Worm (Caenorhabditis elegans) whole organism, L2 larva: Measurements from ENCODE around the gene F29B9.1.

Experiments
- C34F6.9 ChIP-seq: fragments of 150-350 bp; optimal IDR thresholded peaks from 2 replicates; lab custom pipeline; 2014; ENCODE audit warnings: missing biosample characterization, missing genetic modification characterization
- F13H6.1 ChIP-seq: sonication (generic microtip); optimal IDR thresholded peaks from 2 replicates; lab custom pipeline; 2016; ENCODE audit warnings: missing genetic modification characterization, missing compliant biosample characterization
- ZK546.5 ChIP-seq: sonication (generic microtip); optimal IDR thresholded peaks from 2 replicates; lab custom pipeline; 2017; ENCODE audit warnings: missing biosample characterization, missing genetic modification characterization
- alr-1 ChIP-seq: fragments of 150-350 bp; optimal IDR thresholded peaks from 2 replicates; lab custom pipeline; 2014; ENCODE audit warnings: missing biosample characterization, missing genetic modification characterization
- aly-2 ChIP-seq: fragments of 150-350 bp; optimal IDR thresholded peaks from 2 replicates; lab custom pipeline; 2014; ENCODE audit warnings: missing biosample characterization, missing genetic modification characterization
- ama-1 ChIP-seq: fragments of 150-350 bp; optimal IDR thresholded peaks from 2 replicates; lab custom pipeline; 2018; ENCODE audit warnings: inconsistent platforms
- blmp-1 ChIP-seq: sonication (generic microtip); optimal IDR thresholded peaks from 2 replicates; lab custom pipeline; 2017; ENCODE audit warnings: missing genetic modification characterization, mild to moderate bottlenecking, missing compliant biosample characterization, antibody characterized with exemption, moderate library complexity; ENCODE audit not compliant: insufficient read depth
- ceh-16 ChIP-seq: fragments of 150-350 bp; optimal IDR thresholded peaks from 2 replicates; lab custom pipeline; 2014; ENCODE audit warnings: missing biosample characterization, missing genetic modification characterization
- ceh-82 ChIP-seq: fragments of 150-350 bp; optimal IDR thresholded peaks from 2 replicates; lab custom pipeline; 2014; ENCODE audit warnings: missing biosample characterization, missing genetic modification characterization
- crh-2 ChIP-seq: sonication (generic microtip); optimal IDR thresholded peaks from 2 replicates; lab custom pipeline; 2017; ENCODE audit warnings: missing biosample characterization, missing genetic modification characterization
- dmd-4 ChIP-seq: sonication (generic microtip); optimal IDR thresholded peaks from 2 replicates; lab custom pipeline; 2017; ENCODE audit warnings: missing biosample characterization, missing genetic modification characterization
- egl-27 ChIP-seq: sonication (generic microtip); optimal IDR thresholded peaks from 3 replicates; lab custom pipeline; 2017; ENCODE audit warnings: missing biosample characterization, missing genetic modification reagents, missing genetic modification characterization
- elt-1 ChIP-seq: fragments of 150-350 bp; optimal IDR thresholded peaks from 2 replicates; lab custom pipeline; 2014; ENCODE audit warnings: missing biosample characterization, missing genetic modification characterization
- elt-3 ChIP-seq: sonication (generic microtip); optimal IDR thresholded peaks from 2 replicates; lab custom pipeline; 2017; ENCODE audit warnings: missing biosample characterization, missing genetic modification characterization
- fos-1 ChIP-seq: fragments of 150-350 bp; optimal IDR thresholded peaks from 2 replicates; lab custom pipeline; 2014; ENCODE audit warnings: missing biosample characterization, missing genetic modification characterization
- gmeb-1 ChIP-seq: fragments of 150-350 bp; optimal IDR thresholded peaks from 2 replicates; lab custom pipeline; 2014; ENCODE audit warnings: missing biosample characterization, missing genetic modification characterization
- lin-11 ChIP-seq: fragments of 150-350 bp; sonication (generic microtip); optimal IDR thresholded peaks from 2 replicates; lab custom pipeline; 2014; ENCODE audit warnings: missing biosample characterization, missing genetic modification characterization, inconsistent platforms, mixed read lengths
- lin-13 ChIP-seq: fragments of 150-350 bp; optimal IDR thresholded peaks from 2 replicates; lab custom pipeline; 2014; ENCODE audit warnings: missing biosample characterization, missing genetic modification reagents, missing genetic modification characterization
- lsy-2 ChIP-seq, 2 experiments: fragments of 150-350 bp in 1 of 2; sonication (generic microtip) in 1 of 2; optimal IDR thresholded peaks; 2 replicates each; lab custom pipeline; 2014 to 2017; ENCODE audit warnings: missing biosample characterization in 2 of 2, missing genetic modification characterization in 2 of 2
- mab-5 ChIP-seq: fragments of 150-350 bp; optimal IDR thresholded peaks from 2 replicates; lab custom pipeline; 2014; ENCODE audit warnings: missing biosample characterization, missing genetic modification characterization
- mdl-1 ChIP-seq, 2 experiments: fragments of 150-350 bp in 1 of 2; sonication (generic microtip) in 1 of 2; optimal IDR thresholded peaks; 2 replicates each; lab custom pipeline; 2017; ENCODE audit warnings: missing biosample characterization in 2 of 2, missing genetic modification characterization in 2 of 2
- nhr-10 ChIP-seq: sonication (generic microtip); optimal IDR thresholded peaks from 2 replicates; lab custom pipeline; 2017; ENCODE audit warnings: missing biosample characterization, missing genetic modification characterization
- nhr-11 ChIP-seq: fragments of 150-350 bp; optimal IDR thresholded peaks from 2 replicates; lab custom pipeline; 2014; ENCODE audit warnings: missing biosample characterization, missing genetic modification characterization
- nhr-12 ChIP-seq: fragments of 150-350 bp; optimal IDR thresholded peaks from 2 replicates; lab custom pipeline; 2014; ENCODE audit warnings: missing biosample characterization, missing genetic modification characterization
- nhr-129 ChIP-seq: fragments of 150-350 bp; optimal IDR thresholded peaks from 2 replicates; lab custom pipeline; 2014; ENCODE audit warnings: missing biosample characterization, missing genetic modification characterization
- nhr-21 ChIP-seq: fragments of 150-350 bp; optimal IDR thresholded peaks from 2 replicates; lab custom pipeline; 2014; ENCODE audit warnings: missing biosample characterization, missing genetic modification characterization
- nhr-237 ChIP-seq: fragments of 150-350 bp; optimal IDR thresholded peaks from 2 replicates; lab custom pipeline; 2014; ENCODE audit warnings: missing biosample characterization, missing genetic modification characterization
- nhr-25 ChIP-seq: fragments of 150-350 bp; sonication (generic microtip); optimal IDR thresholded peaks from 3 replicates; lab custom pipeline; 2014; ENCODE audit warnings: missing biosample characterization, missing genetic modification characterization
- nhr-77 ChIP-seq: fragments of 150-350 bp; optimal IDR thresholded peaks from 2 replicates; lab custom pipeline; 2014; ENCODE audit warnings: missing biosample characterization, missing genetic modification characterization
- skn-1 ChIP-seq: sonication (generic microtip); optimal IDR thresholded peaks from 2 replicates; lab custom pipeline; 2017; ENCODE audit warnings: missing biosample characterization, missing genetic modification characterization
- sma-3 ChIP-seq: sonication (generic microtip); optimal IDR thresholded peaks from 2 replicates; lab custom pipeline; 2016; ENCODE audit warnings: missing genetic modification reagents, missing genetic modification characterization, missing compliant biosample characterization
- sma-9 ChIP-seq, 2 experiments: fragments of 150-350 bp in 1 of 2; sonication (generic microtip) in 1 of 2; optimal IDR thresholded peaks; 2 replicates each; lab custom pipeline; 2014 to 2016; ENCODE audit warnings: missing genetic modification characterization in 2 of 2, mild to moderate bottlenecking in 1 of 2, missing biosample characterization in 1 of 2, missing compliant biosample characterization in 1 of 2, missing genetic modification reagents in 1 of 2, moderate library complexity in 1 of 2
- snpc-4 ChIP-seq: fragments of 150-350 bp; optimal IDR thresholded peaks from 2 replicates; lab custom pipeline; 2014; ENCODE audit warnings: missing biosample characterization, missing genetic modification characterization
- unc-39 ChIP-seq: fragments of 150-350 bp; optimal IDR thresholded peaks from 2 replicates; lab custom pipeline; 2014; ENCODE audit warnings: missing biosample characterization, missing genetic modification characterization
- ztf-1 ChIP-seq: fragments of 200-800 bp; sonication (Bioruptor generic); conservative IDR thresholded peaks from 2 replicates; pipeline ENCODE4 v1.3.6; 2022; ENCODE audit warnings: missing genetic modification characterization, missing compliant biosample characterization

Gene F29B9.1

ce11 chrIV:4655979-4656378 is 9.2 kb upstream of the F29B9.1 start:
- TF ChIP-seq nhr-11 (no peak), fos-1 (no peak), sma-3 (no peak), ZK546.5 (no peak), ama-1 (lab: Kevin White, UChicago) (no peak), F13H6.1 (tag; lab: Kevin White, UChicago) (no peak), ztf-1 (GFP tag; lab: Robert Waterston, UW) (no peak), egl-27 (no peak), sma-9 (GFP tag; optimal IDR thresholded peaks at IDR 0.05; lab: Kevin White, UChicago) (no peak), sma-9 (tag; optimal IDR thresholded peaks at IDR 0.05; lab: Kevin White, UChicago) (no peak), elt-3 (tag; lab: Kevin White, UChicago) (no peak), ceh-82 (tag; lab: Kevin White, UChicago) (no peak), gmeb-1 (tag; lab: Kevin White, UChicago) (no peak)

- TF ChIP-seq skn-1 (no peak), nhr-11 (no peak), ama-1 (lab: Kevin White, UChicago) (no peak), lin-13 (GFP tag; lab: Kevin White, UChicago) (no peak), aly-2 (tag; lab: Kevin White, UChicago) (no peak), elt-3 (tag; lab: Kevin White, UChicago) (no peak), crh-2 (tag; lab: Kevin White, UChicago) (no peak), unc-39 (tag; lab: Kevin White, UChicago) (no peak), nhr-237 (no peak), blmp-1 (tag; lab: Kevin White, UChicago) (no peak), nhr-25 (tag; lab: Kevin White, UChicago) (no peak), alr-1 (no peak), elt-1 (no peak), nhr-129 (tag; lab: Kevin White, UChicago) (no peak), mdl-1 (tag; optimal IDR thresholded peaks at IDR 0.05; lab: Kevin White, UChicago) (no peak), sma-9 (GFP tag; optimal IDR thresholded peaks at IDR 0.05; lab: Kevin White, UChicago) (no peak), sma-9 (tag; optimal IDR thresholded peaks at IDR 0.05; lab: Kevin White, UChicago) (no peak), nhr-10 (tag; lab: Kevin White, UChicago) (no peak), gmeb-1 (tag; lab: Kevin White, UChicago) (no peak), nhr-21 (tag; lab: Kevin White, UChicago) (no peak), C34F6.9 (tag; lab: Kevin White, UChicago) (no peak)
These were observed 8.8 kb upstream of the F29B9.1 start for ce11 chrIV:4656380-4656779.

ce11 chrIV:4657874-4658273 is 7.3 kb upstream of the F29B9.1 start, which contains the start of gene col-111:
col-111 (minus strand) TSS chrIV:4657974.
- TF ChIP-seq elt-3 (tag; lab: Kevin White, UChicago) (no peak), nhr-12 (tag; lab: Kevin White, UChicago) (no peak), unc-39 (tag; lab: Kevin White, UChicago) (no peak), lsy-2 (tag; optimal IDR thresholded peaks at IDR 0.05; lab: Kevin White, UChicago) (no peak), dmd-4 (no peak), mab-5 (tag; lab: Kevin White, UChicago) (no peak), ama-1 (lab: Kevin White, UChicago) (no peak), ceh-82 (tag; lab: Kevin White, UChicago) (no peak), sma-3 (no peak), crh-2 (tag; lab: Kevin White, UChicago) (no peak), nhr-129 (tag; lab: Kevin White, UChicago) (no peak), skn-1 (no peak), elt-1 (no peak), lin-11 (tag; lab: Kevin White, UChicago) (no peak), egl-27 (no peak), ceh-16 (tag; lab: Kevin White, UChicago) (no peak), gmeb-1 (tag; lab: Kevin White, UChicago) (no peak), ZK546.5 (no peak), nhr-77 (no peak), snpc-4 (tag; lab: Kevin White, UChicago) (no peak)

- TF ChIP-seq ama-1 (lab: Kevin White, UChicago) (peak; percentile 5), nhr-77 (no peak), nhr-237 (no peak)
These were observed 5.9 kb upstream of the F29B9.1 start, which contains the start of gene mrps-21 for ce11 chrIV:4659277-4659676. mrps-21 (minus strand) TSS chrIV:4659517.
